Worm (Caenorhabditis elegans) whole organism, L2 larva: ENCODE data around the gene pgap-1.

Experiments used
- F13H6.1 ChIP-seq: sonication (generic microtip); optimal IDR thresholded peaks from 2 replicates; lab custom pipeline; 2016; ENCODE audit warnings: missing genetic modification characterization, missing compliant biosample characterization
- R02D3.7 ChIP-seq: fragments of 150-350 bp; optimal IDR thresholded peaks from 2 replicates; lab custom pipeline; 2014; ENCODE audit warnings: missing biosample characterization, missing genetic modification characterization
- Y55F3AM.14 ChIP-seq: fragments of 200-800 bp; sonication (Bioruptor generic); optimal IDR thresholded peaks from 2 replicates; lab custom pipeline; 2018; ENCODE audit warnings: mild to moderate bottlenecking, missing genetic modification characterization, missing compliant biosample characterization
- ZK546.5 ChIP-seq: sonication (generic microtip); optimal IDR thresholded peaks from 2 replicates; lab custom pipeline; 2017; ENCODE audit warnings: missing biosample characterization, missing genetic modification characterization
- alr-1 ChIP-seq: fragments of 150-350 bp; optimal IDR thresholded peaks from 2 replicates; lab custom pipeline; 2014; ENCODE audit warnings: missing biosample characterization, missing genetic modification characterization
- aly-2 ChIP-seq: fragments of 150-350 bp; optimal IDR thresholded peaks from 2 replicates; lab custom pipeline; 2014; ENCODE audit warnings: missing biosample characterization, missing genetic modification characterization
- ceh-16 ChIP-seq: fragments of 150-350 bp; optimal IDR thresholded peaks from 2 replicates; lab custom pipeline; 2014; ENCODE audit warnings: missing biosample characterization, missing genetic modification characterization
- ceh-82 ChIP-seq: fragments of 150-350 bp; optimal IDR thresholded peaks from 2 replicates; lab custom pipeline; 2014; ENCODE audit warnings: missing biosample characterization, missing genetic modification characterization
- crh-2 ChIP-seq: sonication (generic microtip); optimal IDR thresholded peaks from 2 replicates; lab custom pipeline; 2017; ENCODE audit warnings: missing biosample characterization, missing genetic modification characterization
- dmd-4 ChIP-seq: sonication (generic microtip); optimal IDR thresholded peaks from 2 replicates; lab custom pipeline; 2017; ENCODE audit warnings: missing biosample characterization, missing genetic modification characterization
- egl-27 ChIP-seq: sonication (generic microtip); optimal IDR thresholded peaks from 3 replicates; lab custom pipeline; 2017; ENCODE audit warnings: missing biosample characterization, missing genetic modification reagents, missing genetic modification characterization
- elt-1 ChIP-seq: fragments of 150-350 bp; optimal IDR thresholded peaks from 2 replicates; lab custom pipeline; 2014; ENCODE audit warnings: missing biosample characterization, missing genetic modification characterization
- elt-3 ChIP-seq: sonication (generic microtip); optimal IDR thresholded peaks from 2 replicates; lab custom pipeline; 2017; ENCODE audit warnings: missing biosample characterization, missing genetic modification characterization
- fos-1 ChIP-seq: fragments of 150-350 bp; optimal IDR thresholded peaks from 2 replicates; lab custom pipeline; 2014; ENCODE audit warnings: missing biosample characterization, missing genetic modification characterization
- gmeb-1 ChIP-seq: fragments of 150-350 bp; optimal IDR thresholded peaks from 2 replicates; lab custom pipeline; 2014; ENCODE audit warnings: missing biosample characterization, missing genetic modification characterization
- lin-11 ChIP-seq: fragments of 150-350 bp; sonication (generic microtip); optimal IDR thresholded peaks from 2 replicates; lab custom pipeline; 2014; ENCODE audit warnings: missing biosample characterization, missing genetic modification characterization, inconsistent platforms, mixed read lengths
- lin-39 ChIP-seq: fragments of 150-350 bp; optimal IDR thresholded peaks from 2 replicates; lab custom pipeline; 2014; ENCODE audit warnings: missing biosample characterization, missing genetic modification reagents, missing genetic modification characterization
- mab-5 ChIP-seq: fragments of 150-350 bp; optimal IDR thresholded peaks from 2 replicates; lab custom pipeline; 2014; ENCODE audit warnings: missing biosample characterization, missing genetic modification characterization
- mbf-1 ChIP-seq: sonication (generic microtip); optimal IDR thresholded peaks from 2 replicates; lab custom pipeline; 2017; ENCODE audit warnings: missing biosample characterization, missing genetic modification characterization
- mdl-1 ChIP-seq, 2 experiments: fragments of 150-350 bp in 1 of 2; sonication (generic microtip) in 1 of 2; optimal IDR thresholded peaks; 2 replicates each; lab custom pipeline; 2017; ENCODE audit warnings: missing biosample characterization in 2 of 2, missing genetic modification characterization in 2 of 2
- nhr-11 ChIP-seq: fragments of 150-350 bp; optimal IDR thresholded peaks from 2 replicates; lab custom pipeline; 2014; ENCODE audit warnings: missing biosample characterization, missing genetic modification characterization
- nhr-12 ChIP-seq: fragments of 150-350 bp; optimal IDR thresholded peaks from 2 replicates; lab custom pipeline; 2014; ENCODE audit warnings: missing biosample characterization, missing genetic modification characterization
- nhr-129 ChIP-seq: fragments of 150-350 bp; optimal IDR thresholded peaks from 2 replicates; lab custom pipeline; 2014; ENCODE audit warnings: missing biosample characterization, missing genetic modification characterization
- nhr-23 ChIP-seq: fragments of 150-350 bp; optimal IDR thresholded peaks from 2 replicates; lab custom pipeline; 2014; ENCODE audit warnings: missing biosample characterization, missing genetic modification reagents, missing genetic modification characterization
- nhr-25 ChIP-seq: fragments of 150-350 bp; sonication (generic microtip); optimal IDR thresholded peaks from 3 replicates; lab custom pipeline; 2014; ENCODE audit warnings: missing biosample characterization, missing genetic modification characterization
- nhr-6 ChIP-seq: fragments of 150-350 bp; optimal IDR thresholded peaks from 2 replicates; lab custom pipeline; 2014; ENCODE audit warnings: missing biosample characterization, missing genetic modification characterization
- nhr-77 ChIP-seq: fragments of 150-350 bp; optimal IDR thresholded peaks from 2 replicates; lab custom pipeline; 2014; ENCODE audit warnings: missing biosample characterization, missing genetic modification characterization
- peb-1 ChIP-seq: fragments of 150-350 bp; optimal IDR thresholded peaks from 2 replicates; lab custom pipeline; 2014; ENCODE audit warnings: missing biosample characterization, missing genetic modification characterization
- sem-4 ChIP-seq: fragments of 150-350 bp; optimal IDR thresholded peaks from 2 replicates; lab custom pipeline; 2014; ENCODE audit warnings: missing biosample characterization, missing genetic modification reagents, missing genetic modification characterization
- skn-1 ChIP-seq: sonication (generic microtip); optimal IDR thresholded peaks from 2 replicates; lab custom pipeline; 2017; ENCODE audit warnings: missing biosample characterization, missing genetic modification characterization
- sma-3 ChIP-seq: sonication (generic microtip); optimal IDR thresholded peaks from 2 replicates; lab custom pipeline; 2016; ENCODE audit warnings: missing genetic modification reagents, missing genetic modification characterization, missing compliant biosample characterization
- sma-9 ChIP-seq, 2 experiments: fragments of 150-350 bp in 1 of 2; sonication (generic microtip) in 1 of 2; optimal IDR thresholded peaks; 2 replicates each; lab custom pipeline; 2014 to 2016; ENCODE audit warnings: missing genetic modification characterization in 2 of 2, mild to moderate bottlenecking in 1 of 2, missing biosample characterization in 1 of 2, missing compliant biosample characterization in 1 of 2, missing genetic modification reagents in 1 of 2, moderate library complexity in 1 of 2
- snpc-4 ChIP-seq: fragments of 150-350 bp; optimal IDR thresholded peaks from 2 replicates; lab custom pipeline; 2014; ENCODE audit warnings: missing biosample characterization, missing genetic modification characterization
- unc-39 ChIP-seq: fragments of 150-350 bp; optimal IDR thresholded peaks from 2 replicates; lab custom pipeline; 2014; ENCODE audit warnings: missing biosample characterization, missing genetic modification characterization
- unc-55 ChIP-seq: fragments of 150-350 bp; sonication (generic microtip); optimal IDR thresholded peaks from 3 replicates; lab custom pipeline; 2014; ENCODE audit warnings: missing biosample characterization, missing genetic modification reagents, missing genetic modification characterization
- unc-62 ChIP-seq: fragments of 150-350 bp; optimal IDR thresholded peaks from 2 replicates; lab custom pipeline; 2014; ENCODE audit warnings: missing biosample characterization, missing genetic modification reagents, missing genetic modification characterization
- zag-1 ChIP-seq: fragments of 150-350 bp; optimal IDR thresholded peaks from 2 replicates; lab custom pipeline; 2014; ENCODE audit warnings: missing biosample characterization, missing genetic modification characterization

pgap-1 gene

DNA sequence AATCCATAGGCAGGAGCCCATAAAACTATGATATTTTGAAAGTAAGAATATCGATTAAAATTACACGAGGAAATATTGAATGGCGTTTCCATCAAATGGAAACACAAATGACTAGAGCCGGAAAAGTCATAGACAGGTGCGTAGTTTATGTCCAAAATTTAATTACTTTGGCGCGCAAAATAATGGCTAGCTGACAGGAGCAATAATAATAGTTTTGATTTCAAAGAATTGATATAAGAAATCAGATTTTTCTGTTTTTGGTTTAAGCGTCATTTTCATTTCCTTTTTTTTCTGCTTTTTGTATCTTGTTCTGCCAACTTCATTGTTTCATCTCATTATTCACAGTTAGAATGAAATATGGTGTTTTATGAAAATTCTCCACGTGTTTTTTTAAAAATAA is 21.3 kb downstream of the pgap-1 start, which contains the start of gene F07B10.4:
Gene F07B10.4, minus strand, starts transcription at position 101 of the 400 bp plus-strand sequence.
- no peak for TF ChIP-seq nhr-6 (tag; lab: Kevin White, UChicago)
- no peak for TF ChIP-seq ceh-16
- TF ChIP-seq dmd-4: no peak
- no peak for TF ChIP-seq sma-3
- TF ChIP-seq nhr-11 (tag; lab: Kevin White, UChicago): no peak
- no peak for TF ChIP-seq alr-1
- no peak for TF ChIP-seq peb-1
- TF ChIP-seq lin-11: no peak
- no peak for TF ChIP-seq ZK546.5 (tag; lab: Kevin White, UChicago)
- TF ChIP-seq R02D3.7 (tag; lab: Kevin White, UChicago): no peak
- TF ChIP-seq gmeb-1 (tag; lab: Kevin White, UChicago): no peak
- no peak for TF ChIP-seq aly-2 (tag; lab: Kevin White, UChicago)
- no peak for TF ChIP-seq unc-55 (GFP tag; lab: Kevin White, UChicago)
- TF ChIP-seq mab-5: no peak
- TF ChIP-seq skn-1: no peak
- no peak for TF ChIP-seq elt-1 (tag; lab: Kevin White, UChicago)
- TF ChIP-seq lin-39: no peak

DNA sequence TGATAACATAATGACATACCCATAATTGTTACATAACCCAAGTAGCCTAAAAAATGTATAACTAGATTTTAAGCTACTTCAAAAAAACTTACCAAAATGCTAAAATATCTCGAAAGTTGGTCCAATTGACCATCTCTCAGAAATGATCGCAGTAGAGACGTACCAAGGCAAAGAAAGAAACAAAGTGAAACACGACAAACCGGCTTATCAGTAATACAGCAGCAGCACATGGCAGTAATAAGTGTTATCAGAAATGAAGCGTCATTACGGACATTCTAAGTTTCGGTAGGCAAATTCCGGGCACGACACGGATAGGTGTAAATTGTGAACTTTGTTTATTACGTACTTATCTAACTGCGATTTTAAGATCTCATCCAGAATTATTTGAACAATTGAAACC is 23.8 kb downstream of the pgap-1 start, which contains the start of gene cln-3.1:
Gene cln-3.1, minus strand, starts transcription at position 171 of the 400 bp plus-strand sequence.
- TF ChIP-seq fos-1 (peak; percentile 83), sma-9 (GFP tag; optimal IDR thresholded peaks at IDR 0.05; lab: Kevin White, UChicago) (peak; percentile 29), sma-9 (tag; optimal IDR thresholded peaks at IDR 0.05; lab: Kevin White, UChicago) (no peak), unc-62 (GFP tag; lab: Kevin White, UChicago) (no peak)

DNA sequence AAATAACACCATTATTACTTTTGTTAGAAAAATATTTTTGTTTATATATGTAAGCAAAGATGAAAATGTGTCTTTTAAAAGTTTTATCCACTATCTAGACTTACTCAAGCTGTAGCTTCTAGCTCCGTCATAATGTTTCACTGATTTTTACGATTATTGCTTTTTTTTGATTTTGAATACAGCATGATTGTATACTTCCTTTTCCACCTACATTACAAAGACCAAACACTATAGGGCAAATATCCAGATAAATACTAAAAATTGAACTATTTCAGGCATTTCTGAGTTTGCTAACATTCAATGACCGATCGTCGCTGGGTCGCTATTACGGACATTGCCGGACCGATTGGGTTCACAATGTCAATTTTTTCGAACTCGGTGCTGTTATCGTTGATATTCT is 25.0 kb downstream of the pgap-1 start, which contains the start of gene str-116:
Gene str-116, plus strand, starts transcription at position 301 of the 400 bp plus-strand sequence.
- no peak for TF ChIP-seq dmd-4
- TF ChIP-seq egl-27 (tag; lab: Kevin White, UChicago): no peak
- TF ChIP-seq ZK546.5 (tag; lab: Kevin White, UChicago): no peak
- no peak for TF ChIP-seq mbf-1
- TF ChIP-seq F13H6.1 (tag; lab: Kevin White, UChicago): no peak
- no peak for TF ChIP-seq gmeb-1 (tag; lab: Kevin White, UChicago)
- TF ChIP-seq mab-5: no peak
- no peak for TF ChIP-seq nhr-6 (tag; lab: Kevin White, UChicago)
- TF ChIP-seq R02D3.7 (tag; lab: Kevin White, UChicago): no peak
- no peak for TF ChIP-seq unc-62 (GFP tag; lab: Kevin White, UChicago)
- TF ChIP-seq ceh-16: no peak

DNA sequence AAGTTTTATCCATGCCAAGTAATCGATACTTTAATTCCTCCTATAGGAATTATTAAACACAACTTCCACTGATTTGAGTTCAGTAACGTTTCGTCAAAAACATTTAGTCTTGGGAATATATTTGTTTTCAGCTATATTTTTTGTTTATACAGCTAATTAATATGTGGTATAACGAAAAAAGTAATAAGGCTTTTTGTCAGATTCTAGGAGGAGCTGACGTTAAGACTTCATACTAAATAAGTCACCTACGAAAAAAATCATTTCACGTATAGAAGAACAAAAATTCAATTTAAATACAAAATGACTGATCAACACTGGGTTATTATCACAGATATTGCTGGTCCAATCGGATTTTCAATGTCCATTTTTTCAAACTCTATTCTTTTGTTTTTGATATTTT is 27.1 kb downstream of the pgap-1 start, which contains the start of gene str-115:
Gene str-115, plus strand, starts transcription at position 301 of the 400 bp plus-strand sequence.
- TF ChIP-seq peb-1: no peak
- no peak for TF ChIP-seq skn-1
- TF ChIP-seq crh-2 (tag; lab: Kevin White, UChicago): no peak
- no peak for TF ChIP-seq nhr-25
- no peak for TF ChIP-seq snpc-4
- TF ChIP-seq elt-3: no peak
- no peak for TF ChIP-seq zag-1 (tag; lab: Kevin White, UChicago)

DNA sequence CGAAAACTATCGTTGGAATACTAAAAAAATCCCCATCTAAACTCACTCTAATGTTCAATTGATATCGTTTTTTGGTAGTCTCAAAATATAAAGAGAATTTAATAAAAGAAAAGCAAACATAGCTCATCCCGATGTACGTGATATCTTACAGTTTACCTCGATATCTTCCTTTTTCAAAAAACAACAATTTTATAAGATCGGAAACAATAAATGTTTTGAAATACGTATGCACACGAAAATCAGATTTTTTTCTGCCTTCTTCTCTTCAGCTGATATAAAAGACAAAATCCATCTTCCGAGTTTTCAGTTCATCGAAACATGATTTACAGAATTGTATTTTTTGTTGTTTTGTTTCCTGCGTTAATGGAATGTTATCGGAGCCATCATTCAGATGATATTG is 29.4 kb downstream of the pgap-1 start, which contains the start of gene clec-222:
Gene clec-222, plus strand, starts transcription at position 301 of the 400 bp plus-strand sequence.
- no peak for TF ChIP-seq mbf-1
- no peak for TF ChIP-seq unc-39 (tag; lab: Kevin White, UChicago)
- TF ChIP-seq ceh-16: no peak
- TF ChIP-seq fos-1: no peak
- TF ChIP-seq mab-5: no peak
- no peak for TF ChIP-seq dmd-4
- no peak for TF ChIP-seq nhr-25
- no peak for TF ChIP-seq gmeb-1 (tag; lab: Kevin White, UChicago)
- no peak for TF ChIP-seq nhr-77 (tag; lab: Kevin White, UChicago)
- no peak for TF ChIP-seq ceh-82 (tag; lab: Kevin White, UChicago)

DNA sequence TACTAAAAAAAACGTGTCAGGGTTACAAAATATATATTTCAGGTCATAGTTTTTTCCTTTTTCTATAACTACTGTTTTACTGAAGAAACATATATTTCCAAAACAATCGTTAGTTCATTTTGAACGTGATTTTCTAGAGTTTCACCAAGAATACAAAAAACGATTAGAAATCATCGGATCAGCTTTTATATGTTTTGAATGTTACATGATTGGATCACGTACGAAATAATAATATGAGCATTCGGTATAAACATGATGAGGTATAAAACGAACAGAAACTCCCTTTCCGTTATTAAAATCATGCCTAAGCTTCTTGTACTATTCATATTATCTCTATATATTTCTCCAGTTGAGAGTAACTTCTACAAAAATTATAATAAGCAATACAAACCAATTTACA is 31.2 kb downstream of the pgap-1 start, which contains the start of gene clec-223:
Gene clec-223, plus strand, starts transcription at position 301 of the 400 bp plus-strand sequence.
- TF ChIP-seq crh-2 (tag; lab: Kevin White, UChicago) (no peak), nhr-12 (no peak), ZK546.5 (tag; lab: Kevin White, UChicago) (no peak), unc-39 (tag; lab: Kevin White, UChicago) (no peak), zag-1 (tag; lab: Kevin White, UChicago) (no peak), Y55F3AM.14 (GFP tag; lab: Kevin White, UChicago) (no peak), aly-2 (tag; lab: Kevin White, UChicago) (no peak), gmeb-1 (tag; lab: Kevin White, UChicago) (no peak), nhr-25 (no peak), mdl-1 (tag; optimal IDR thresholded peaks at IDR 0.05; lab: Kevin White, UChicago) (no peak), R02D3.7 (tag; lab: Kevin White, UChicago) (no peak), nhr-129 (tag; lab: Kevin White, UChicago) (no peak), sem-4 (no peak), lin-39 (no peak), nhr-23 (tag; lab: Kevin White, UChicago) (no peak), peb-1 (no peak)
